Fruit fly (Drosophila melanogaster): ENCODE data around the gene pie.

The pie gene

DNA sequence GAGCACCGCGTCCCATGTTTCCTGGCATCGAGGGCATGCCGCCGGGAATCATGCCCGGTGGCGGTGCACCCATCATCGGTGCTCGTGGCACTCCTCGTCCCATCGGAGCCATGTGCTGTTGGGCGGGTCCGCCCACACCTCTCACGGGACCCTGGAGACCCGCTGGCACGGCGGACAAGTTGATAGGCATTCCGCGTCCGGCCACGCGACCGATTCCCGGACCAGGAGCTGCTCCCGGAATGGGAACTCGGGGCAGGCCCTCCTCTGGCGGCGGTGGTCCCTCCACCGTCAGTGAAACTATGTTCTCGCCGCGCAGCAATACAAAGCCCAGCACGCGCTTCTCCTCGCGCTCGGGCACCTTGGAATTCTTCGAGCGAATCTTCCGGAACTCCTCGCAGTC is 3.0 kb upstream of the pie start (continued):
- TF ChIP-seq dmrt99B (tag; optimal IDR thresholded peaks at IDR 0.05) = no peak
- TF ChIP-seq Hr78 (GFP tag; optimal IDR thresholded peaks at IDR 0.05) = no peak
- TF ChIP-seq zen2 (GFP tag; IDR thresholded peaks at IDR 0.05; ENCODE audit: partially characterized antibody) = no peak
- TF ChIP-seq CG4282 (GFP tag; optimal IDR thresholded peaks at IDR 0.05) = no peak
- TF ChIP-seq CG17186 (GFP tag; optimal IDR thresholded peaks at IDR 0.05) = no peak
- no peak for TF ChIP-seq CG10274 (GFP tag; optimal IDR thresholded peaks at IDR 0.05)
- 0 out of 2 replicates have a peak, but pooled peaks have one; percentile 6 for TF ChIP-seq Dref (GFP tag; IDR thresholded peaks at IDR 0.05)
- peak; percentile 6 for TF ChIP-seq CG14965 (GFP tag; optimal IDR thresholded peaks at IDR 0.05; ENCODE audit: borderline replicate concordance)
- TF ChIP-seq CG32772 (GFP tag; IDR thresholded peaks at IDR 0.05) = no peak
- 0 out of 2 replicates have a peak, but pooled peaks have one; percentile 16 for TF ChIP-seq amos (GFP tag; IDR thresholded peaks at IDR 0.05; ENCODE audit: partially characterized antibody)
- TF ChIP-seq ato (GFP tag; IDR thresholded peaks at IDR 0.05; ENCODE audit: partially characterized antibody) = 0 out of 2 replicates have a peak, but pooled peaks have one; percentile 13
- no peak for TF ChIP-seq CG1603 (tag; optimal IDR thresholded peaks at IDR 0.05)
- no peak for TF ChIP-seq zf30C (GFP tag; optimal IDR thresholded peaks at IDR 0.05)
- peak; percentile 9 for TF ChIP-seq CG1832 (GFP tag; optimal IDR thresholded peaks at IDR 0.05)
- peak; percentile 43; the same call in 1 of the 3 replicates for TF ChIP-seq CG11560 (tag; IDR thresholded peaks at IDR 0.05)

DNA sequence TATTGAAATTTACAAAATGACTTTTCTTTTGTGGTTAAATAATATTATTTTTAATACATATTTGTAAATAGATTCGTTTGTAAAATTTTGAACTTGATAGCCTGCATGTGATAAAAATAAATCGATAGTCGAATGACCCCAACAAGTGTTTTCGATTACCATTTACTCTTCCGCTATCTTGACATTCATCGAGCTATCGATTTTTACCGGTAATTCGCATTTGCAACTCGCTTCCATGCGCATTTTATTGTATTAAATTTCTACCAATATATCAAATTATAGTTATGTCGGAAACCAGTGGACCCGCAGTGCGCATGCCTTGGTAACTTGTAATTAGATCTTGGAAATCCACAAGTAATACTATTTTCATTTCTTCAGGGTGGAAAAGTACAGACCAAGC is 3.6 kb downstream of the pie start, which contains the start of gene RfC3:
Gene RfC3 (plus strand): TSS at position 210 of the 400 bp plus-strand sequence.
- TF ChIP-seq D (optimal IDR thresholded peaks at IDR 0.05) (no peak), D (GFP tag; optimal IDR thresholded peaks at IDR 0.05) (no peak), dati (GFP tag; IDR thresholded peaks at IDR 0.05) (no peak), Fer3 (tag; optimal IDR thresholded peaks at IDR 0.05) (no peak), CG2129 (GFP tag; IDR thresholded peaks at IDR 0.05; ENCODE audit: partially characterized antibody) (no peak), Meics (GFP tag; optimal IDR thresholded peaks at IDR 0.05) (no peak), cg (GFP tag; optimal IDR thresholded peaks at IDR 0.05) (no peak), CG6654 (GFP tag; optimal IDR thresholded peaks at IDR 0.05) (no peak), CG17802 (tag; optimal IDR thresholded peaks at IDR 0.05) (no peak), CG5245 (GFP tag; optimal IDR thresholded peaks at IDR 0.05) (no peak), CG17829 (tag; optimal IDR thresholded peaks at IDR 0.05) (peak; percentile 2), CG8359 (GFP tag; optimal IDR thresholded peaks at IDR 0.05; ENCODE audit: borderline replicate concordance) (no peak), CG32767 (GFP tag; IDR thresholded peaks at IDR 0.05) (no peak), CG11695 (GFP tag; IDR thresholded peaks at IDR 0.05) (no peak), zen (tag; optimal IDR thresholded peaks at IDR 0.05) (no peak), Med (GFP tag) (peak; percentile 54), CG4707 (GFP tag; optimal IDR thresholded peaks at IDR 0.05) (no peak), CG18619 (GFP tag; optimal IDR thresholded peaks at IDR 0.05) (no peak), CG13894 (tag; optimal IDR thresholded peaks at IDR 0.05) (no peak), CG2875 (GFP tag; optimal IDR thresholded peaks at IDR 0.05) (no peak), Atf3 (GFP tag; optimal IDR thresholded peaks at IDR 0.05) (no peak), ttk (GFP tag; IDR thresholded peaks at IDR 0.05) (no peak), onecut (GFP tag; IDR thresholded peaks at IDR 0.05) (peak; percentile 54; the same call in 1 of the 2 replicates), Hr78 (GFP tag; optimal IDR thresholded peaks at IDR 0.05) (peak in 1 of 2 experiments; percentile 93), CG34224 (GFP tag; IDR thresholded peaks at IDR 0.05; ENCODE audit: partially characterized antibody) (peak; percentile 98), CG4854 (GFP tag; optimal IDR thresholded peaks at IDR 0.05) (no peak), mld (GFP tag; IDR thresholded peaks at IDR 0.05; ENCODE audit: partially characterized antibody) (peak; percentile 94), Fer2 (tag; optimal IDR thresholded peaks at IDR 0.05) (no peak), Lhr (GFP tag; optimal IDR thresholded peaks at IDR 0.05) (no peak), Elba2 (GFP tag; optimal IDR thresholded peaks at IDR 0.05) (no peak), bigmax (GFP tag; optimal IDR thresholded peaks at IDR 0.05) (no peak), pan (optimal IDR thresholded peaks at IDR 0.05) (no peak), pan (GFP tag; optimal IDR thresholded peaks at IDR 0.05 in 1 of 2, IDR thresholded peaks at IDR 0.05 in 1 of 2) (no peak), Side (GFP tag; optimal IDR thresholded peaks at IDR 0.05) (no peak), chif (GFP tag; optimal IDR thresholded peaks at IDR 0.05) (no peak)
